Comparison of ENCODE assay signal across 2 worm cellular contexts in the genomic region with DNA sequence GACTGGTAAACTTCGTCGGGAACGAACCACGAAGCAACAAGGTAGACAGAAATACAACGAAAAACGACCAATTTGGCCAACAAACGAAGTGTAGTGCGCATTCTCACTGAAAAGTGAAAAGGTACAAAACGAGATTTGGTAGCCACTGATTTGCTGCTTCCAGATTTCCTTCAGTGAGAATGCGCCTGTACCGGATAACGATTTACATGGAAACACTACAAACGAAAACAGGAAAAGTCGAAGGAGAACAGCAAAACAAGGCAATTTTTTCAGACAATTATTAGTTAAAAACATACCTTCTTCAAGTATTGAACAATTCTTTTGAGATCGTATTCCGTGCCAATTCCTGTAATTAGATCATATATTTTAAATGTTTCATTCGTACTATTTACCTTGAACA.
A peak's percentile ranks its signal among the peaks of the same experiment; 100 is the strongest.
TF ChIP-seq lines count a peak whose summit lies in the region.

Gene pigb-1 (minus strand): TSS at position 101 of the 400 bp plus-strand sequence.

TF ChIP-seq in whole organism, L4 larva, 104 proteins besides CTCF, POLR2A, EP300 and RAD21:
- TF ChIP-seq ctbp-1 (GFP tag; IDR thresholded peaks at IDR 0.05; lab: Robert Waterston, UW) (0 out of 2 replicates have a peak, but pooled peaks have one; percentile 19), ceh-32 (tag; optimal IDR thresholded peaks at IDR 0.05; lab: Kevin White, UChicago; ENCODE audit: poor library complexity) (no peak)

TF ChIP-seq in whole organism, young adult, 124 proteins besides CTCF, POLR2A, EP300 and RAD21:
- TF ChIP-seq madf-3 (GFP tag; IDR thresholded peaks at IDR 0.05; lab: Robert Waterston, UW) (0 out of 2 replicates have a peak, but pooled peaks have one; percentile 11), fkh-3 (tag; optimal IDR thresholded peaks at IDR 0.05; lab: Kevin White, UChicago) (no peak), hmg-20 (GFP tag; IDR thresholded peaks at IDR 0.05; lab: Robert Waterston, UW) (no peak), B0019.2 (GFP tag; conservative IDR thresholded peaks at IDR 0.05; lab: Robert Waterston, UW) (no peak), rcor-1 (GFP tag; IDR thresholded peaks at IDR 0.05; lab: Robert Waterston, UW) (no peak)
TF ChIP-seq in whole organism, young adult: peak in this region for 1.
